Worm (Caenorhabditis elegans) whole organism, L3 larva: ENCODE results near the gene F25B3.5.

Source experiments
- R02D3.7 ChIP-seq: fragments of 150-350 bp; optimal IDR thresholded peaks from 2 replicates; lab custom pipeline; 2014; ENCODE audit warnings: missing biosample characterization, missing genetic modification characterization
- ZK546.5 ChIP-seq: sonication (generic microtip); optimal IDR thresholded peaks from 2 replicates; lab custom pipeline; 2017; ENCODE audit warnings: missing biosample characterization, missing genetic modification characterization
- aly-2 ChIP-seq: fragments of 150-350 bp; optimal IDR thresholded peaks from 2 replicates; lab custom pipeline; 2014; ENCODE audit warnings: missing biosample characterization, missing genetic modification characterization
- ama-1 ChIP-seq: fragments of 150-350 bp; optimal IDR thresholded peaks from 2 replicates; lab custom pipeline; 2018
- ceh-16 ChIP-seq: sonication (generic microtip); optimal IDR thresholded peaks from 2 replicates; lab custom pipeline; 2017; ENCODE audit warnings: missing biosample characterization, missing genetic modification characterization
- ceh-28 ChIP-seq: fragments of 150-350 bp; optimal IDR thresholded peaks from 2 replicates; lab custom pipeline; 2014; ENCODE audit warnings: missing biosample characterization, missing genetic modification reagents, missing genetic modification characterization
- ceh-82 ChIP-seq: fragments of 150-350 bp; optimal IDR thresholded peaks from 2 replicates; lab custom pipeline; 2014; ENCODE audit warnings: missing biosample characterization, missing genetic modification characterization
- ceh-9 ChIP-seq: sonication (generic microtip); optimal IDR thresholded peaks from 2 replicates; lab custom pipeline; 2018; ENCODE audit warnings: missing biosample characterization, missing genetic modification characterization
- daf-12 ChIP-seq: fragments of 150-350 bp; optimal IDR thresholded peaks from 2 replicates; lab custom pipeline; 2014; ENCODE audit warnings: missing biosample characterization, missing genetic modification reagents, missing genetic modification characterization
- egl-27 ChIP-seq: sonication (generic microtip); optimal IDR thresholded peaks from 4 replicates; lab custom pipeline; 2017; ENCODE audit warnings: missing biosample characterization, missing genetic modification reagents, missing genetic modification characterization
- egl-5 ChIP-seq: fragments of 150-350 bp; optimal IDR thresholded peaks from 2 replicates; lab custom pipeline; 2017; ENCODE audit warnings: missing biosample characterization, missing genetic modification reagents, missing genetic modification characterization, inconsistent platforms
- elt-1 ChIP-seq: fragments of 150-350 bp; optimal IDR thresholded peaks from 2 replicates; lab custom pipeline; 2014; ENCODE audit warnings: missing biosample characterization, missing genetic modification characterization
- elt-2 ChIP-seq: sonication (generic microtip); optimal IDR thresholded peaks from 2 replicates; lab custom pipeline; 2016; ENCODE audit warnings: missing genetic modification reagents, mild to moderate bottlenecking, missing genetic modification characterization, missing compliant biosample characterization
- elt-3 ChIP-seq, 3 experiments: fragments of 150-350 bp in 1 of 3; sonication (generic microtip) in 2 of 3; optimal IDR thresholded peaks; 2 replicates in 2 of 3; 4 replicates in 1 of 3; lab custom pipeline; 2014 to 2017; ENCODE audit warnings: missing biosample characterization in 3 of 3, missing genetic modification characterization in 3 of 3
- eor-1 ChIP-seq, 2 experiments: fragments of 150-350 bp; optimal IDR thresholded peaks; 2 replicates each; lab custom pipeline; 2014 to 2018; ENCODE audit warnings: missing biosample characterization in 2 of 2, missing genetic modification characterization in 2 of 2
- fkh-10 ChIP-seq: sonication (generic microtip); optimal IDR thresholded peaks from 2 replicates; lab custom pipeline; 2017; ENCODE audit warnings: missing biosample characterization, missing genetic modification reagents, missing genetic modification characterization
- fkh-2 ChIP-seq: fragments of 150-350 bp; optimal IDR thresholded peaks from 2 replicates; lab custom pipeline; 2014; ENCODE audit warnings: missing biosample characterization, missing genetic modification reagents, missing genetic modification characterization
- fos-1 ChIP-seq: fragments of 150-350 bp; optimal IDR thresholded peaks from 2 replicates; lab custom pipeline; 2014; ENCODE audit warnings: missing biosample characterization, missing genetic modification characterization
- hmg-11 ChIP-seq: sonication (generic microtip); optimal IDR thresholded peaks from 2 replicates; lab custom pipeline; 2016; ENCODE audit warnings: missing genetic modification characterization, missing compliant biosample characterization
- jun-1 ChIP-seq: fragments of 150-350 bp; optimal IDR thresholded peaks from 2 replicates; lab custom pipeline; 2014; ENCODE audit warnings: missing biosample characterization, missing genetic modification reagents, missing genetic modification characterization
- lin-15B ChIP-seq: fragments of 150-350 bp; optimal IDR thresholded peaks from 2 replicates; lab custom pipeline; 2014; ENCODE audit warnings: missing biosample characterization, missing genetic modification characterization
- lin-39 ChIP-seq: fragments of 150-350 bp; optimal IDR thresholded peaks from 2 replicates; lab custom pipeline; 2018; ENCODE audit warnings: missing biosample characterization, missing genetic modification reagents, missing genetic modification characterization
- lsy-12 ChIP-seq: sonication (generic microtip); optimal IDR thresholded peaks from 2 replicates; lab custom pipeline; 2016; ENCODE audit warnings: mild to moderate bottlenecking, missing genetic modification characterization, missing compliant biosample characterization
- mdl-1 ChIP-seq: fragments of 150-350 bp; optimal IDR thresholded peaks from 2 replicates; lab custom pipeline; 2014; ENCODE audit warnings: missing biosample characterization, missing genetic modification characterization
- mml-1 ChIP-seq: fragments of 150-350 bp; sonication (generic microtip); optimal IDR thresholded peaks from 3 replicates; lab custom pipeline; 2014; ENCODE audit warnings: missing biosample characterization, missing genetic modification characterization
- nfya-1 ChIP-seq: sonication (generic microtip); optimal IDR thresholded peaks from 2 replicates; lab custom pipeline; 2017; ENCODE audit warnings: missing genetic modification characterization, mild to moderate bottlenecking, missing compliant biosample characterization, antibody characterized with exemption, moderate library complexity; ENCODE audit not compliant: insufficient read depth
- nhr-11 ChIP-seq: fragments of 150-350 bp; optimal IDR thresholded peaks from 2 replicates; lab custom pipeline; 2014; ENCODE audit warnings: missing biosample characterization, missing genetic modification characterization
- nhr-12 ChIP-seq: fragments of 150-350 bp; optimal IDR thresholded peaks from 2 replicates; lab custom pipeline; 2014; ENCODE audit warnings: missing biosample characterization, missing genetic modification characterization
- nhr-23 ChIP-seq: fragments of 150-350 bp; optimal IDR thresholded peaks from 2 replicates; lab custom pipeline; 2014; ENCODE audit warnings: missing biosample characterization, missing genetic modification reagents, missing genetic modification characterization
- nhr-237 ChIP-seq: fragments of 150-350 bp; optimal IDR thresholded peaks from 2 replicates; lab custom pipeline; 2014; ENCODE audit warnings: missing biosample characterization, missing genetic modification characterization
- nhr-25 ChIP-seq: sonication (generic microtip); optimal IDR thresholded peaks from 2 replicates; lab custom pipeline; 2017; ENCODE audit warnings: missing biosample characterization, missing genetic modification characterization
- nhr-43 ChIP-seq: sonication (generic microtip); optimal IDR thresholded peaks from 2 replicates; lab custom pipeline; 2016; ENCODE audit warnings: mild to moderate bottlenecking, missing genetic modification characterization, missing compliant biosample characterization; ENCODE audit not compliant: poor library complexity, severe bottlenecking
- nhr-67 ChIP-seq: fragments of 150-350 bp; optimal IDR thresholded peaks from 2 replicates; lab custom pipeline; 2014; ENCODE audit warnings: missing biosample characterization, missing genetic modification characterization
- nhr-77 ChIP-seq: fragments of 150-350 bp; optimal IDR thresholded peaks from 2 replicates; lab custom pipeline; 2014; ENCODE audit warnings: missing biosample characterization, missing genetic modification characterization
- pha-4 ChIP-seq: fragments of 150-350 bp; optimal IDR thresholded peaks from 2 replicates; lab custom pipeline; 2014; ENCODE audit warnings: missing biosample characterization, missing genetic modification reagents, missing genetic modification characterization
- pqm-1 ChIP-seq: fragments of 150-350 bp; optimal IDR thresholded peaks from 2 replicates; lab custom pipeline; 2017; ENCODE audit warnings: missing biosample characterization, missing genetic modification characterization, inconsistent platforms
- sea-2 ChIP-seq: fragments of 150-350 bp; sonication (generic microtip); optimal IDR thresholded peaks from 4 replicates; lab custom pipeline; 2014; ENCODE audit warnings: missing biosample characterization, missing genetic modification reagents, missing genetic modification characterization
- skn-1 ChIP-seq: fragments of 150-350 bp; optimal IDR thresholded peaks from 2 replicates; lab custom pipeline; 2014; ENCODE audit warnings: missing biosample characterization, missing genetic modification characterization
- snpc-4 ChIP-seq: fragments of 150-350 bp; optimal IDR thresholded peaks from 2 replicates; lab custom pipeline; 2014; ENCODE audit warnings: missing biosample characterization, missing genetic modification characterization
- tbx-2 ChIP-seq: sonication (generic microtip); optimal IDR thresholded peaks from 2 replicates; lab custom pipeline; 2016; ENCODE audit warnings: mild to moderate bottlenecking, missing genetic modification characterization, missing compliant biosample characterization
- unc-39 ChIP-seq: sonication (generic microtip); optimal IDR thresholded peaks from 4 replicates; lab custom pipeline; 2017; ENCODE audit warnings: missing biosample characterization, missing genetic modification characterization
- unc-62 ChIP-seq: fragments of 150-350 bp; sonication (generic microtip); optimal IDR thresholded peaks from 4 replicates; lab custom pipeline; 2014; ENCODE audit warnings: missing biosample characterization, missing genetic modification reagents, missing genetic modification characterization
- zag-1 ChIP-seq: fragments of 150-350 bp; optimal IDR thresholded peaks from 2 replicates; lab custom pipeline; 2014; ENCODE audit warnings: missing biosample characterization, missing genetic modification characterization
- ztf-11 ChIP-seq: fragments of 150-350 bp; optimal IDR thresholded peaks from 2 replicates; lab custom pipeline; 2014; ENCODE audit warnings: missing biosample characterization, missing genetic modification characterization
- ztf-4 ChIP-seq: fragments of 150-350 bp; optimal IDR thresholded peaks from 2 replicates; lab custom pipeline; 2014; ENCODE audit warnings: missing biosample characterization, missing genetic modification characterization

Gene F25B3.5

DNA sequence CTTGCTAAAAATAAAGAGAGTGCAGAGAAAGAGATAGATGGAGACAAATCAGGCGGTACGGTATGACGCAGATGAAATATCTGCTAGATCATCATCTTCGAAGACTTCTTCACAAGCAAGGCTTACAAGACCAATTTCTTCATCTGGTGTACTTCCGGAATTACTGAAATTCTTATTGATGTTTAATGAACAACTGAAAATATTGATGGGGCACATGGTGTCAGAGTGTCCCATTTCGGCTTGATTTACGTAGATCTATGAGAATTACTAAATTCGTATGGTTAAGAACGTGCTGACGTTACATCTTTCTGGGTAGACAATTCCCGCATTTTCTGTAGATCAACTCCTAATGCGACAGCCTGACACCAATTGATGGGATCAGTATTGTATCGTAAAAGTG lies 13.4 kb downstream of the F25B3.5 start:
- no peak for TF ChIP-seq daf-12 (tag; lab: Kevin White, UChicago)
- TF ChIP-seq pqm-1 (tag; lab: Kevin White, UChicago): no peak
- TF ChIP-seq ZK546.5: no peak
- TF ChIP-seq lsy-12 (tag; lab: Kevin White, UChicago): no peak
- TF ChIP-seq ceh-9: no peak

ce11 chrV:9550313-9550712 lies 19.8 kb downstream of the F25B3.5 start, which contains the start of gene ehbp-1:
ehbp-1 (plus strand) TSS chrV:9550644.
- TF ChIP-seq fkh-2 (tag; lab: Kevin White, UChicago) (no peak), nfya-1 (peak; percentile 34), R02D3.7 (tag; lab: Kevin White, UChicago) (no peak), unc-39 (no peak), aly-2 (tag; lab: Kevin White, UChicago) (no peak), fkh-10 (peak; percentile 32)

- TF ChIP-seq nhr-25 (tag; lab: Kevin White, UChicago) (peak; percentile 22), nhr-67 (tag; lab: Kevin White, UChicago) (no peak), pha-4 (peak; percentile 54), snpc-4 (tag; lab: Kevin White, UChicago) (peak; percentile 24), lin-15B (tag; lab: Kevin White, UChicago) (peak; percentile 18), hmg-11 (tag; lab: Kevin White, UChicago) (no peak), eor-1 (tag; optimal IDR thresholded peaks at IDR 0.05; lab: Kevin White, UChicago) (no peak), elt-2 (peak; percentile 3), nfya-1 (peak; percentile 25), tbx-2 (tag; lab: Kevin White, UChicago) (no peak), nhr-23 (tag; lab: Kevin White, UChicago) (peak; percentile 18)
Observed at ce11 chrV:9549459-9549858, 20.6 kb downstream of the F25B3.5 start, which contains the start of gene nstp-10. nstp-10 (minus strand) TSS chrV:9549836.

DNA sequence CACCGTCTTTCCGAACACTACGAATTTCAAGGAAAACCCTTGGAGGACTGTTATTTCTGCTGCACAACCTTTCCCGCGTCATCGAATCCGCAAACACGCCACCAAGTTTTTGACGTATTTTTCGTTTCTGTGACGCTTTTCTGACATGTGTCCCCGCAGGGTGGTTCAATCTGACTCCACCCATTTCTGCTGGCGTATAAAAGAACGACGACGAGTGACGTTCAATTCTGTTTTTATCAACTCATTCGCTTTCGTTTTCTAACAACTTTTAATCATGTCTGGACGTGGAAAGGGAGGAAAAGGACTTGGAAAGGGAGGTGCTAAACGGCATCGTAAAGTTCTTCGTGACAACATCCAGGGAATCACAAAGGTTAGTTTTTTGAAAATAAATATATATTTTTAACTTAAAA lies 23.2 kb downstream of the F25B3.5 start, which contains the start of gene his-37:
his-37 (plus strand) TSS at position 246 of the 410 bp plus-strand sequence.
- TF ChIP-seq ceh-16 (peak; percentile 72), pha-4 (peak; percentile 98), ZK546.5 (peak; percentile 44), fos-1 (tag; lab: Kevin White, UChicago) (peak; percentile 95), ceh-9 (no peak), sea-2 (GFP tag; lab: Kevin White, UChicago) (peak; percentile 94), nhr-67 (tag; lab: Kevin White, UChicago) (no peak), nhr-237 (tag; lab: Kevin White, UChicago) (no peak), unc-62 (peak; percentile 97), mdl-1 (peak; percentile 52), R02D3.7 (tag; lab: Kevin White, UChicago) (peak; percentile 89), skn-1 (tag; lab: Kevin White, UChicago) (peak; percentile 89), nhr-11 (peak; percentile 99), zag-1 (tag; lab: Kevin White, UChicago) (peak; percentile 86), elt-2 (peak; percentile 94), pqm-1 (tag; lab: Kevin White, UChicago) (peak; percentile 90), nhr-12 (no peak), mml-1 (tag; lab: Kevin White, UChicago) (no peak), ama-1 (lab: Kevin White, UChicago) (peak; percentile 88), lin-15B (tag; lab: Kevin White, UChicago) (peak; percentile 95), nhr-23 (tag; lab: Kevin White, UChicago) (peak; percentile 100), egl-27 (tag; lab: Kevin White, UChicago) (peak; percentile 90), egl-5 (tag; lab: Kevin White, UChicago) (peak; percentile 87), unc-39 (no peak), nhr-43 (tag; lab: Kevin White, UChicago) (peak; percentile 98), elt-3 (tag; optimal IDR thresholded peaks at IDR 0.05; lab: Kevin White, UChicago) (peak; percentile 76 to 98 (median 96)), ztf-11 (peak; percentile 40), ceh-82 (peak; percentile 92), elt-1 (tag; lab: Kevin White, UChicago) (peak; percentile 88), snpc-4 (tag; lab: Kevin White, UChicago) (peak; percentile 96), hmg-11 (tag; lab: Kevin White, UChicago) (peak; percentile 91), fkh-10 (peak; percentile 99), lsy-12 (tag; lab: Kevin White, UChicago) (peak; percentile 99), fkh-2 (tag; lab: Kevin White, UChicago) (peak; percentile 73), lin-39 (tag; lab: Kevin White, UChicago) (peak; percentile 97), jun-1 (peak; percentile 98), eor-1 (tag; optimal IDR thresholded peaks at IDR 0.05; lab: Kevin White, UChicago) (peak; percentile 84 to 86), nfya-1 (peak; percentile 98), nhr-77 (tag; lab: Kevin White, UChicago) (peak; percentile 92), ztf-4 (peak; percentile 91), aly-2 (tag; lab: Kevin White, UChicago) (peak; percentile 64), ceh-28 (peak; percentile 92), daf-12 (tag; lab: Kevin White, UChicago) (no peak)
